Worm (Caenorhabditis elegans) whole organism, young adult: ENCODE data around the gene ceeh-1.

Source experiments
- F55B11.4 ChIP-seq: sonication (generic microtip); optimal IDR thresholded peaks from 2 replicates; lab custom pipeline; 2016; ENCODE audit warnings: missing compliant biosample characterization, missing genetic modification characterization, borderline replicate concordance; ENCODE audit not compliant: insufficient read depth
- F57A8.1 ChIP-seq: fragments of 200-800 bp; sonication (Bioruptor generic); optimal IDR thresholded peaks from 2 replicates; lab custom pipeline; 2018; ENCODE audit warnings: mild to moderate bottlenecking, missing genetic modification characterization, moderate library complexity, missing compliant biosample characterization
- K12H6.12 ChIP-seq: fragments of 200-800 bp; sonication (Bioruptor generic); optimal IDR thresholded peaks from 2 replicates; lab custom pipeline; 2018; ENCODE audit warnings: mild to moderate bottlenecking, missing genetic modification characterization, missing compliant biosample characterization
- T07F8.4 ChIP-seq: sonication (generic microtip); optimal IDR thresholded peaks from 2 replicates; lab custom pipeline; 2016; ENCODE audit warnings: mild to moderate bottlenecking, missing genetic modification characterization, moderate library complexity, missing compliant biosample characterization
- T26A5.8 ChIP-seq: sonication (generic microtip); optimal IDR thresholded peaks from 2 replicates; lab custom pipeline; 2016; ENCODE audit warnings: missing genetic modification characterization, missing compliant biosample characterization
- Y56A3A.18 ChIP-seq: fragments of 200-800 bp; sonication (Bioruptor generic); IDR thresholded peaks from 2 replicates; pipeline ENCODE4 v1.3.6; 2022; ENCODE audit warnings: missing genetic modification reagents, missing genetic modification characterization, missing compliant biosample characterization
- aptf-2 ChIP-seq: fragments of 200-800 bp; sonication (Bioruptor generic); conservative IDR thresholded peaks from 2 replicates; pipeline ENCODE4 v1.3.6; 2022; ENCODE audit warnings: missing genetic modification reagents, missing genetic modification characterization, missing compliant biosample characterization
- aptf-3 ChIP-seq: fragments of 200-800 bp; sonication (Bioruptor generic); IDR thresholded peaks from 2 replicates; pipeline ENCODE4 v1.3.6; 2022; ENCODE audit warnings: missing genetic modification characterization, missing compliant biosample characterization
- attf-5 ChIP-seq: fragments of 200-800 bp; sonication (Bioruptor generic); optimal IDR thresholded peaks from 2 replicates; lab custom pipeline; 2018; ENCODE audit warnings: mild to moderate bottlenecking, missing genetic modification characterization, missing compliant biosample characterization
- attf-6 ChIP-seq: fragments of 200-800 bp; sonication (Bioruptor generic); IDR thresholded peaks from 2 replicates; pipeline ENCODE4 v1.3.6; 2022; ENCODE audit warnings: missing genetic modification reagents, missing genetic modification characterization, missing compliant biosample characterization
- chd-7 ChIP-seq: sonication (generic microtip); optimal IDR thresholded peaks from 2 replicates; lab custom pipeline; 2016; ENCODE audit warnings: mild to moderate bottlenecking, missing genetic modification characterization, moderate library complexity, missing compliant biosample characterization
- dpff-1 ChIP-seq: sonication (generic microtip); optimal IDR thresholded peaks from 2 replicates; lab custom pipeline; 2017; ENCODE audit warnings: mild to moderate bottlenecking, missing genetic modification characterization, missing compliant biosample characterization
- egl-44 ChIP-seq: fragments of 200-800 bp; sonication (Bioruptor generic); IDR thresholded peaks from 2 replicates; pipeline ENCODE4 v1.3.6; 2022; ENCODE audit warnings: missing genetic modification reagents, missing genetic modification characterization, missing compliant biosample characterization
- egrh-3 ChIP-seq: fragments of 200-800 bp; sonication (Bioruptor generic); IDR thresholded peaks from 2 replicates; pipeline ENCODE4 v1.3.6; 2022; ENCODE audit warnings: missing genetic modification reagents, missing genetic modification characterization, missing compliant biosample characterization
- fkh-3 ChIP-seq: sonication (generic microtip); optimal IDR thresholded peaks from 2 replicates; lab custom pipeline; 2016; ENCODE audit warnings: mild to moderate bottlenecking, missing genetic modification characterization, missing compliant biosample characterization
- him-1 ChIP-seq: sonication (generic microtip); optimal IDR thresholded peaks from 2 replicates; lab custom pipeline; 2016; ENCODE audit warnings: missing genotype, missing genetic modification reagents, missing genetic modification characterization, missing compliant biosample characterization
- hlh-12 ChIP-seq: sonication (generic microtip); optimal IDR thresholded peaks from 2 replicates; lab custom pipeline; 2016; ENCODE audit warnings: missing genetic modification characterization, missing compliant biosample characterization
- let-607 ChIP-seq, 2 experiments: fragments of 200-800 bp in 1 of 2; sonication (Bioruptor generic) in 1 of 2; sonication (generic microtip) in 1 of 2; optimal IDR thresholded peaks; 2 replicates each; lab custom pipeline; 2016 to 2018; ENCODE audit warnings: mild to moderate bottlenecking in 2 of 2, missing compliant biosample characterization in 2 of 2, missing genetic modification characterization in 2 of 2, moderate library complexity in 2 of 2, missing genotype in 1 of 2
- lin-26 ChIP-seq: fragments of 200-800 bp; sonication (Bioruptor generic); IDR thresholded peaks from 2 replicates; pipeline ENCODE4 v1.3.6; 2022; ENCODE audit warnings: missing genetic modification reagents, missing genetic modification characterization, missing compliant biosample characterization
- madf-3 ChIP-seq: fragments of 200-800 bp; sonication (Bioruptor generic); IDR thresholded peaks from 2 replicates; pipeline ENCODE4 v1.3.6; 2022; ENCODE audit warnings: missing genetic modification reagents, missing genetic modification characterization, missing compliant biosample characterization
- mcd-1 ChIP-seq: fragments of 200-800 bp; sonication (Bioruptor generic); IDR thresholded peaks from 2 replicates; pipeline ENCODE4 v1.3.6; 2022; ENCODE audit warnings: missing genetic modification reagents, missing genetic modification characterization, missing compliant biosample characterization
- mes-4 ChIP-seq: sonication (generic microtip); optimal IDR thresholded peaks from 2 replicates; lab custom pipeline; 2016; ENCODE audit warnings: missing genotype, missing genetic modification characterization, missing compliant biosample characterization
- nhr-80 ChIP-seq: sonication (generic microtip); optimal IDR thresholded peaks from 2 replicates; lab custom pipeline; 2016; ENCODE audit warnings: missing genetic modification characterization, missing compliant biosample characterization
- pha-4 ChIP-seq: fragments of 150-350 bp; sonication (generic microtip); optimal IDR thresholded peaks from 2 replicates; lab custom pipeline; 2014; ENCODE audit warnings: missing biosample characterization, missing genetic modification reagents, missing genetic modification characterization
- rcor-1 ChIP-seq: fragments of 200-800 bp; sonication (Bioruptor generic); IDR thresholded peaks from 2 replicates; pipeline ENCODE4 v1.3.6; 2022; ENCODE audit warnings: missing genetic modification reagents, missing genetic modification characterization, missing compliant biosample characterization
- repo-1 ChIP-seq: sonication (generic microtip); optimal IDR thresholded peaks from 2 replicates; lab custom pipeline; 2017; ENCODE audit warnings: mild to moderate bottlenecking, missing genetic modification characterization, missing compliant biosample characterization
- snpc-1.1 ChIP-seq: sonication (generic microtip); optimal IDR thresholded peaks from 2 replicates; lab custom pipeline; 2017; ENCODE audit warnings: missing genetic modification characterization, mild to moderate bottlenecking, missing compliant biosample characterization, antibody characterized with exemption, moderate library complexity, missing genotype, missing genetic modification reagents; ENCODE audit not compliant: insufficient read depth
- snpc-4 ChIP-seq, 5 experiments: fragments of 150-350 bp in 1 of 5; sonication (generic microtip) in 4 of 5; optimal IDR thresholded peaks; 2 replicates each; lab custom pipeline; 2014 to 2018; ENCODE audit warnings: missing genetic modification characterization in 5 of 5, missing biosample characterization in 3 of 5, antibody characterized with exemption in 2 of 5, mild to moderate bottlenecking in 2 of 5, missing compliant biosample characterization in 2 of 5, missing genotype in 2 of 5, moderate library complexity in 2 of 5, missing genetic modification reagents in 1 of 5
- unc-130 ChIP-seq: sonication (generic microtip); optimal IDR thresholded peaks from 2 replicates; lab custom pipeline; 2016; ENCODE audit warnings: missing genetic modification reagents, missing genetic modification characterization, missing compliant biosample characterization
- zfh-2 ChIP-seq: fragments of 200-800 bp; sonication (Bioruptor generic); conservative IDR thresholded peaks from 2 replicates; pipeline ENCODE4 v1.3.6; 2022; ENCODE audit warnings: missing genetic modification reagents, missing genetic modification characterization, missing compliant biosample characterization
- ztf-18 ChIP-seq: sonication (generic microtip); optimal IDR thresholded peaks from 2 replicates; lab custom pipeline; 2016; ENCODE audit warnings: missing genotype, mild to moderate bottlenecking, missing genetic modification characterization, missing compliant biosample characterization
- ztf-22 ChIP-seq: fragments of 200-800 bp; sonication (Bioruptor generic); optimal IDR thresholded peaks from 2 replicates; lab custom pipeline; 2018; ENCODE audit warnings: mild to moderate bottlenecking, missing genetic modification characterization, moderate library complexity, missing compliant biosample characterization
- ztf-26 ChIP-seq: sonication (generic microtip); optimal IDR thresholded peaks from 2 replicates; lab custom pipeline; 2017; ENCODE audit warnings: missing genetic modification characterization, missing compliant biosample characterization
- ztf-28 ChIP-seq: fragments of 200-800 bp; sonication (Bioruptor generic); IDR thresholded peaks from 2 replicates; pipeline ENCODE4 v1.3.6; 2022; ENCODE audit warnings: missing genetic modification reagents, missing genetic modification characterization, missing compliant biosample characterization

The ceeh-1 gene

DNA sequence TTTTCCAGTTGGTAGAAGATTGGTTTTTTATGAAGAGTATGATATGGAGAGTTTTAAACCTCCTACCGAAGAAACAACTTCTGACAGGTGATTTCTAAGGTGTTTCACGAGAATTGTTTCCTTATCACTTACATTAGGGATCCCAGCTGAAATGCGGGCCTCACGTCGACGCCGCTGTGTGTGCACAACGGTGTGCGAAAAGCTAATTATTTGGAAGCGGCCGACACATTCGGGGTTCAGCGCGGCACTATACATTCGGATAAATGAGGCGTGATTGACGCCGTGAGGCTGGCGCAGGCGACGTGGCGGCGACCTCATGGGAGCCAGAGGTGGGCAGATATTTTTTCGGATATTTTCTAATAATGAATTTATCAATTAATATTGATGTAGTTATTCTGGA, 12.8 kb downstream of the ceeh-1 start:
- no peak for TF ChIP-seq unc-130
- no peak for TF ChIP-seq T26A5.8
- TF ChIP-seq aptf-2 (GFP tag; lab: Robert Waterston, UW), result no peak
- TF ChIP-seq snpc-1.1 (tag; lab: Kevin White, UChicago), result peak; percentile 83
- no peak for TF ChIP-seq let-607 (tag; optimal IDR thresholded peaks at IDR 0.05; lab: Kevin White, UChicago)
- no peak for TF ChIP-seq ztf-18 (tag; lab: Kevin White, UChicago)
- 0 out of 2 replicates have a peak, but pooled peaks have one; percentile 21 for TF ChIP-seq zfh-2
- peak; percentile 44 for TF ChIP-seq snpc-4 (GFP tag; optimal IDR thresholded peaks at IDR 0.05; lab: Kevin White, UChicago)
- peak in 2 of 4 experiments; percentile 81 to 88 for TF ChIP-seq snpc-4 (tag; optimal IDR thresholded peaks at IDR 0.05; lab: Kevin White, UChicago)
- TF ChIP-seq Y56A3A.18 (GFP tag; lab: Robert Waterston, UW), result no peak
- no peak for TF ChIP-seq hlh-12 (tag; lab: Kevin White, UChicago)
- no peak for TF ChIP-seq K12H6.12 (tag; lab: Kevin White, UChicago)
- no peak for TF ChIP-seq ztf-28 (GFP tag; lab: Robert Waterston, UW)
- no peak for TF ChIP-seq mes-4 (tag; lab: Kevin White, UChicago)
- TF ChIP-seq pha-4 (tag; lab: Kevin White, UChicago), result no peak

ce11 chrIII:815845-816244, 16.2 kb downstream of the ceeh-1 start, which contains the start of gene dac-1:
Gene dac-1 (plus strand): TSS chrIII:816145.
- TF ChIP-seq ztf-26, result no peak
- TF ChIP-seq F57A8.1 (GFP tag; lab: Kevin White, UChicago), result no peak
- no peak for TF ChIP-seq F55B11.4 (tag; lab: Kevin White, UChicago)
- TF ChIP-seq lin-26, result no peak
- no peak for TF ChIP-seq repo-1 (tag; lab: Kevin White, UChicago)
- TF ChIP-seq egrh-3, result no peak
- no peak for TF ChIP-seq ztf-22 (GFP tag; lab: Kevin White, UChicago)

DNA sequence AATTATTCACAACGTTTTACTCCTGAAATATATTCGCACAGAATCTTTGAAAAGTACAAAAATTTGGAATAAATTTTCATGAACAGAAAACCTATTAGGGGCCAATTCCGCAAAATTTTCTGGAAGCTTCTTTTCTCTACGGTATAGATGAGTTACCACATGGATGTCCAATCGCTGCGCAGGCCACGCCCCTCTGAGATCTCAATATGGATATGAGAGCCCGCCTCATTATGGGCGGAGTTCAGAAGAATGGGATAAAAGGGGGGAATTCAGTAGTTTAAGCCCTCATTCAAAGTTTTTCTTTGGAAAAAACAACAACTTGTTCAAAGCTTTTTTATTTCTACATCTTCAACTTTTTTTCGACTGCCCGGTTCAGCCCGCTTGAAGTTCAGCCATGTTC, 20.5 kb downstream of the ceeh-1 start, which contains the start of gene daf-7:
Gene daf-7, plus strand, starts transcription at position 301 of the 400 bp plus-strand sequence.
- TF ChIP-seq aptf-3 (GFP tag; lab: Robert Waterston, UW) (no peak), F55B11.4 (tag; lab: Kevin White, UChicago) (no peak), T07F8.4 (no peak), attf-6 (GFP tag; lab: Robert Waterston, UW) (no peak), rcor-1 (no peak)

DNA sequence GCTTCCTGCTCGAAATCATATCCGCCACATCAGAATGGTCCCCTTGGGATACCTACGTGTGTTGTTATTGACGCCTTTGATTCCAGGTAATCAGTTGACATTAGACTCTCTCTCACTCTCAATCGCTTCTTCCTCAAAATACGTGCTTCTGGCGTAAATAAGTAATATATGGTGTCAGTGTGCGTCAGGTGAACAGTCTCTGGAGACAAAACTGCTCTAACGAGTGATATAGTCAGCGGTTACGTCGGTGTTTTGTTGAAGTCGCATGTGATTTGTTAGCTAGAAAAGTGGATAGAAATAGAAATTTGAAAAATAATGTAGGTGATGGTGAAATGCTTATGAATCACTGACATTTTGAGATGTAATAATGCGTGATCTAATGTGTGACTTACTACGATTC, 30.0 kb downstream of the ceeh-1 start:
- TF ChIP-seq mcd-1 (GFP tag; lab: Robert Waterston, UW), result no peak
- no peak for TF ChIP-seq unc-130
- TF ChIP-seq dpff-1, result no peak
- TF ChIP-seq nhr-80 (tag; lab: Kevin White, UChicago), result no peak
- no peak for TF ChIP-seq attf-6 (GFP tag; lab: Robert Waterston, UW)
- TF ChIP-seq him-1, result no peak

DNA sequence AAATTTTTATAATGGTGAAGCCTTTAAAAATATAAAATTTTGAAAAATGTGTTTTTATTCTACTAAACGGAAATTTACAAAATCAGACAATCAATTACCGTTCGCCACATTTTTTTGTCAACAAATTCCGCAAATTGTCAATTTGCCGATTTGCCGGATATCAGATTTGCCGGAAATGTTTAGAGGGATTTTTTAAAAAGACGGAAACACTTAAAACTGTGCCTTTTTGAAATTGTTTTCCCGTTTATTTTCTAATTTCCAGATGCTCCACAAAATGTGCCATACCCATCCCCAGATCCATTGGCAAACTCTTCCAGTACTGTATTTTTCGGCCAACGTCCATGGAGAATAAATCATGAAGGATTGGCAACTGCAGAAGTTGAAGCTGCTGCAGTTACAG, 34.6 kb downstream of the ceeh-1 start:
- no peak for TF ChIP-seq egl-44 (GFP tag; lab: Robert Waterston, UW)
- no peak for TF ChIP-seq chd-7 (tag; lab: Kevin White, UChicago)
- TF ChIP-seq fkh-3, result no peak
- TF ChIP-seq attf-5, result no peak
- TF ChIP-seq madf-3 (GFP tag; lab: Robert Waterston, UW), result no peak
- no peak for TF ChIP-seq him-1
- TF ChIP-seq dpff-1, result no peak
- TF ChIP-seq egrh-3, result no peak
- no peak for TF ChIP-seq unc-130
- TF ChIP-seq, all 124 proteins: peak for 0
